Fruit fly (Drosophila melanogaster) whole organism, adult: ENCODE measurements around the gene Upf2.

Experiments used
- CG11617 ChIP-seq: fragments of 200-800 bp; sonication (Bioruptor generic); optimal IDR thresholded peaks from 2 replicates; lab custom pipeline; 2017; ENCODE audit warnings: mild to moderate bottlenecking, missing biosample characterization, missing genetic modification reagents, missing genetic modification characterization
- CG12768 ChIP-seq: fragments of 200-800 bp; sonication (Bioruptor generic); optimal IDR thresholded peaks from 2 replicates; lab custom pipeline; 2017; ENCODE audit warnings: missing biosample characterization, missing genetic modification characterization, mild to moderate bottlenecking, moderate library complexity, missing genetic modification reagents
- CG14711 ChIP-seq: fragments of 200-800 bp; sonication (Bioruptor generic); optimal IDR thresholded peaks from 2 replicates; lab custom pipeline; 2018; ENCODE audit warnings: missing biosample characterization, mild to moderate bottlenecking, missing genetic modification characterization, moderate library complexity
- CG1620 ChIP-seq: fragments of 200-800 bp; sonication (Bioruptor generic); optimal IDR thresholded peaks from 2 replicates; lab custom pipeline; 2016; ENCODE audit warnings: missing biosample characterization, missing genetic modification characterization
- CG33017 ChIP-seq: fragments of 200-800 bp; sonication (Bioruptor generic); optimal IDR thresholded peaks from 2 replicates; lab custom pipeline; 2018; ENCODE audit warnings: missing biosample characterization, mild to moderate bottlenecking, missing genetic modification characterization, moderate library complexity
- CG5204 ChIP-seq: fragments of 200-800 bp; sonication (Bioruptor generic); optimal IDR thresholded peaks from 2 replicates; lab custom pipeline; 2016; ENCODE audit warnings: missing biosample characterization, missing genetic modification characterization
- CG7045 ChIP-seq: fragments of 200-800 bp; sonication (Bioruptor generic); optimal IDR thresholded peaks from 2 replicates; lab custom pipeline; 2017; ENCODE audit warnings: missing biosample characterization, mild to moderate bottlenecking, missing genetic modification characterization
- CG7101 ChIP-seq: fragments of 200-800 bp; sonication (Bioruptor generic); optimal IDR thresholded peaks from 2 replicates; lab custom pipeline; 2018; ENCODE audit warnings: missing biosample characterization, mild to moderate bottlenecking, missing genetic modification characterization, moderate library complexity
- Clk ChIP-seq: fragments of 200-800 bp; sonication (Bioruptor generic); optimal IDR thresholded peaks from 2 replicates; lab custom pipeline; 2017; ENCODE audit warnings: missing biosample characterization, missing genetic modification characterization
- Crg-1 ChIP-seq: fragments of 200-800 bp; sonication (Bioruptor generic); optimal IDR thresholded peaks from 2 replicates; lab custom pipeline; 2016; ENCODE audit warnings: missing biosample characterization, missing genetic modification characterization
- Hr96 ChIP-seq: fragments of 200-800 bp; sonication (Bioruptor generic); optimal IDR thresholded peaks from 2 replicates; lab custom pipeline; 2016; ENCODE audit warnings: missing biosample characterization, missing genetic modification characterization
- Mnt ChIP-seq: fragments of 200-800 bp; sonication (Bioruptor generic); optimal IDR thresholded peaks from 2 replicates; lab custom pipeline; 2016; ENCODE audit warnings: missing biosample characterization, mild to moderate bottlenecking, missing genetic modification characterization
- bab1 ChIP-seq: fragments of 200-800 bp; sonication (Bioruptor generic); optimal IDR thresholded peaks from 3 replicates; lab custom pipeline; 2019; ENCODE audit warnings: missing biosample characterization, mild to moderate bottlenecking, missing genetic modification characterization, moderate library complexity
- cic ChIP-seq: fragments of 200-800 bp; sonication (Bioruptor generic); optimal IDR thresholded peaks from 2 replicates; lab custom pipeline; 2017; ENCODE audit warnings: missing biosample characterization, mild to moderate bottlenecking, missing genetic modification characterization, moderate library complexity
- cnc ChIP-seq, 2 experiments: fragments of >200 bp; optimal IDR thresholded peaks; 2 replicates each; lab custom pipeline; 2017
- kay ChIP-seq: fragments of 200-800 bp; sonication (Bioruptor generic); peaks from one replicate; lab custom pipeline; 2016; ENCODE audit warnings: missing biosample characterization, missing genetic modification characterization, borderline replicate concordance
- ovo ChIP-seq: fragments of 200-800 bp; sonication (Bioruptor generic); optimal IDR thresholded peaks from 2 replicates; lab custom pipeline; 2016; ENCODE audit warnings: missing biosample characterization, missing genetic modification characterization
- pad ChIP-seq: fragments of 200-800 bp; sonication (Bioruptor generic); optimal IDR thresholded peaks from 3 replicates; lab custom pipeline; 2017; ENCODE audit warnings: missing biosample characterization, missing genetic modification characterization, mild to moderate bottlenecking, moderate library complexity, missing genetic modification reagents
- tj ChIP-seq: fragments of 200-800 bp; sonication (Bioruptor generic); optimal IDR thresholded peaks from 3 replicates; lab custom pipeline; 2017; ENCODE audit warnings: missing biosample characterization, mild to moderate bottlenecking, missing genetic modification characterization, moderate library complexity
- toe ChIP-seq: fragments of 200-800 bp; sonication (Bioruptor generic); optimal IDR thresholded peaks from 2 replicates; lab custom pipeline; 2016; ENCODE audit warnings: missing biosample characterization, missing genetic modification characterization

Upf2 gene

DNA sequence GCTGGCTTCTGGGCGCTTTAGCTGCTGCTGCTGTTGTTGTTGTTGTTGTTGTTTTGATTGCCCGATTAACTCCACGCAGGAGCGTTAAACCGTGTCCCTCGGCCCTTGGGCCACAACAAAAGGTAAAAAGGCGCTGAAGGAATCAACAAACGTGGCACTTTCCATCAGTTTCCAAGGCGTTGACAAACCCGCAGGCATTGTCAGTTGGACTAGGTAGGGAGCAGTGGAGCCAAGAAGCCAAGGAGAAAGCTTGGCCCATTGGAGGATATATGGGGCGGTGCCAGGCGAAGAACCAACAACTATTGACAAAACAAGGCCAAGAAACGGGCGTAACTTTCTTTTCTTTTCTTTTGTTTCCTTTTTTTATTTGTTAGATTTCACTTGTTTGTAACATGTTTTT, 11.8 kb upstream of the Upf2 start, which contains the start of gene CG2256:
Gene CG2256, minus strand, starts transcription at position 101 of the 400 bp plus-strand sequence.
- TF ChIP-seq bab1 (GFP tag; lab: Kevin White, UChicago) (no peak), CG5204 (no peak), Mnt (GFP tag; lab: Kevin White, UChicago) (no peak), cic (GFP tag; lab: Kevin White, UChicago) (no peak), Hr96 (GFP tag; lab: Kevin White, UChicago) (no peak), CG33017 (no peak), CG14711 (tag; lab: Kevin White, UChicago) (no peak), tj (GFP tag; lab: Kevin White, UChicago) (no peak), cnc (optimal IDR thresholded peaks at IDR 0.05; lab: Kevin White, UChicago) (no peak), CG1620 (GFP tag; lab: Kevin White, UChicago) (no peak), toe (GFP tag; lab: Kevin White, UChicago) (no peak), CG7101 (tag; lab: Kevin White, UChicago) (no peak), Clk (GFP tag; lab: Kevin White, UChicago) (no peak)

DNA sequence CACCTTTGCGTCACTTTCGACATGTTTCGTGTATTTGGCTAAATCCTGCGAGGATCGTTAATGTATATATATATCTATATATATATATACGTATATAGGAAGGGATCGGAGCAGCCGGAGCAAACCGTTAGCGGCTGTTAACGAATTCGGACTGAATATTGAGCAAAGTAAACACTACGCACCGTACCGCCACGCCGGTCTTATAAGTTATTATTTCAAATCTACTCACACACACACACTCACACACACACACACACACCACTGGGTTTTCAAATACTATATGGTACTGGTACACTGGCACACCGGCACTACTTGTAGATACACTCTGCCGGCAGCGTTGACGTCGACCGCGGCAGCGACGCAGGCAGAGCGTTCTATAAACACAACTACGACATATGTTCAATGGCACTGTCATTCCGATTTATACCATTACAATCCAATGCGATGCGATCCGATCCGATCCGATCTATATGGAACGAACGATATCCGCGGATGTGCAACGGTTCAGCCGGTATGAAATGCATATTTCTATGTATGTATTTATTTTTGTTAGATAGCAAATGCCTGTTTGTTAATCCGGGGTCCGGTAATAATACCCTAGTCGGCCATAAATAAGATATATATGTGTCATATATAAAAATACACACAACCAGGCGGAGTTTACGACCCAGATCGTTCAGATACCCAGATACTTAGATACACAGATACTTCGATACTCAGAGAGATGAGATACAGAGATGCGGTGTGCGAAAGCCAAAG, 6.3 kb upstream of the Upf2 start, which contains the start of gene Ldsdh1:
Gene Ldsdh1, minus strand, starts transcription at position 179 of the 759 bp plus-strand sequence.
- TF ChIP-seq CG7045 (GFP tag; lab: Kevin White, UChicago), result no peak
- peak; percentile 58 for TF ChIP-seq cic (GFP tag; lab: Kevin White, UChicago)
- no peak for TF ChIP-seq Crg-1 (GFP tag; lab: Kevin White, UChicago)
- TF ChIP-seq CG14711 (tag; lab: Kevin White, UChicago), result no peak
- TF ChIP-seq Mnt (GFP tag; lab: Kevin White, UChicago), result no peak
- TF ChIP-seq Clk (GFP tag; lab: Kevin White, UChicago), result no peak
- TF ChIP-seq bab1 (GFP tag; lab: Kevin White, UChicago), result no peak
- no peak for TF ChIP-seq CG5204
- peak; percentile 90 for TF ChIP-seq kay (GFP tag; lab: Kevin White, UChicago)
- TF ChIP-seq ovo, result peak; percentile 41
- no peak for TF ChIP-seq Hr96 (GFP tag; lab: Kevin White, UChicago)

DNA sequence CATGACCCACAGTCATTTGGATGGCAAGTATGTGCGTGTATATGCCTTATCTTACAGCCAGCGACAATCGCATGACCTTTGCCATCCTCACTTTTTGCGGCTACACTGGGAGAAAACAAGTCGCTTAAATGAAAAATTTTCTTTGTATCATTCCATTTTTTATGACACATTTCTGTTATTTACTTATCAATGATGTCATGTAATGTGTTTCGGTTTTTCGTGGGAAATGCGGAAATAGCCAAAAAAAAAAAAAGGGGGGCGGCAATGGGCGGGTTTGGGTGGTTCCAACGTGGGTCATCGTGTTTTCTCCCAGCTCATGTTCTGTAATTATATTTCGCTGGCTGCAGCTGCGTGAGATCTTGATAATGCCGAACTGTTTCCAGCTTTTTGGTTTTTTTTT, 4.9 kb upstream of the Upf2 start:
- TF ChIP-seq CG5204, result no peak
- no peak for TF ChIP-seq CG12768 (GFP tag; lab: Kevin White, UChicago)
- no peak for TF ChIP-seq CG7101 (tag; lab: Kevin White, UChicago)
- no peak for TF ChIP-seq Hr96 (GFP tag; lab: Kevin White, UChicago)
- TF ChIP-seq Clk (GFP tag; lab: Kevin White, UChicago), result no peak
- TF ChIP-seq toe (GFP tag; lab: Kevin White, UChicago), result no peak
- TF ChIP-seq Mnt (GFP tag; lab: Kevin White, UChicago), result no peak
- TF ChIP-seq CG1620 (GFP tag; lab: Kevin White, UChicago), result no peak
- no peak for TF ChIP-seq pad
- no peak for TF ChIP-seq Crg-1 (GFP tag; lab: Kevin White, UChicago)
- no peak for TF ChIP-seq bab1 (GFP tag; lab: Kevin White, UChicago)
- no peak for TF ChIP-seq CG11617 (GFP tag; lab: Kevin White, UChicago)
- TF ChIP-seq CG14711 (tag; lab: Kevin White, UChicago), result no peak
- TF ChIP-seq kay (GFP tag; lab: Kevin White, UChicago), result no peak
- no peak for TF ChIP-seq tj (GFP tag; lab: Kevin White, UChicago)

DNA sequence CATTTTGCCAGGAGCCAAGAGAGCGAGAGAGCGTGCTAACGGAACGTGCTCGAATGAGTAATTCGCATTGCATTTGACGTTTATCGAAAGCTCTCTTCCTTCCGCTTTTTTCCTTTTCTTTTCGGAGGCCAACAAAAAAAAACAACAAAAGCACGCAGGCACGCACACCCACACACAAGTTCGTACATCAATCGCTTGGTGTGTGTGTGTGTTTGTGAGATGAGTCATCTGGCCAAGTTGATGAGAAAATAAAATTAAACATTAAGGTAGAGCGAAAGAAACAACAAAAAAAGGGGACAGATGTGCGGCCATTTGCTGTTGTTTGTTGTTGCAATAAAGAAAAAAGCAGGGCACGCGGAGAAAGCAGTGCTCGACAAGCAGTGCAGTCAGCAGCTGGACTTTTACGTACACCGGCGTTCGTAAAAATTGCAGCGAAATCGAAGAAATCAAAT, 12.0 kb downstream of the Upf2 start:
- TF ChIP-seq ovo (peak; percentile 64), CG33017 (no peak), bab1 (GFP tag; lab: Kevin White, UChicago) (peak; percentile 15), tj (GFP tag; lab: Kevin White, UChicago) (peak; percentile 45), kay (GFP tag; lab: Kevin White, UChicago) (peak; percentile 92), CG7101 (tag; lab: Kevin White, UChicago) (no peak), Mnt (GFP tag; lab: Kevin White, UChicago) (peak; percentile 71), CG11617 (GFP tag; lab: Kevin White, UChicago) (peak; percentile 67)

DNA sequence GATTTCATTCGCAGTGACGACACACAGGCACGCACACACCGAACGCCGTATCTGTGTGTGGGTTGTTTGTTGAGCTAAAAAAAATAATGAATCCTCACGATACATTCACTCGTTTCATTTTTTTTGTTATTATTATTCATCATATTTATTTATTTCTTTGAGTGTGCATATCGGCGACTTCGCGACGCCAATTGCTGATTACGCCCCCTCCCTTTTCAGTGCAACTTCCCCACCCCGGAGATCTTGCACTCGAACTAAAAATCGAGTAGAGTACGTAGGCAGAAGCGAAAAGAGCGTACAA, 13.1 kb downstream of the Upf2 start:
- TF ChIP-seq CG14711 (tag; lab: Kevin White, UChicago), result no peak
- no peak for TF ChIP-seq CG11617 (GFP tag; lab: Kevin White, UChicago)
- TF ChIP-seq kay (GFP tag; lab: Kevin White, UChicago), result peak; percentile 46

DNA sequence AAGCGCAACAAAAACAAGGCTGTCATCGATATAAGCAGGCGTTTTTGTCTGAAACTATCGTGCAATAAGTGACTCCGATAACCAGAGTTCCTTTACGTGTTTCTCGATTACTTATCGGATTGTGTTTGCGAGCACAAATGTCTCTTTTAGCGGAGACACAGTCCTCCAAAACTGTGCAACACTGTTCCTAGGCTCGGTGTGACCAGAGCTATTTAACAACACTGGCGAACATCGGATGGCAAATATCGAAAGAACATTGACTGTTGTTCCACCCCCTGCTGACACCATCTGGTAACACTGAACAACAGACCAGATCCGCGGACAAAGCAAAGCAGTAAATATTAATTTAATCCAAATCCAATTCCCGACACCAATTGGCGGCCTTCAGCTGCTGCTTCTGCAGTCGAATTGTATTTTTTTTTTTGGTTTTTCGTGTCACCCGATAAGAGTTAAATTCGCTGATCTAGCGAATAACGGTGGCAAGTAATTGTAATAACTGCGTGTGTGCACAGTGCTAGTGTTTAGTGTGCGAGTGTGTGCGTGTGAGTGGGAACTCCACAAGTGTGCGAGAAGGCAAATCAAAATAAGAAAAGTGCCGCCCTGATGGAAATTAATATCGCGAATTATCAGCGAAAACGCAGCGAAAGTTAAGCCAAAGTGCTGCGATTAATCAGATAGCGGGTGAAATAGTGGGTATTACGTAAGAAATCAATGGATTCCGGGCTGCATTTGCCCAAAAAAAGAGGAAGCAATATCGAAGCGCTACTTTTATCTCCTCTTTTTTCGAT, 13.7 kb downstream of the Upf2 start, which contains the start of gene mys:
Gene mys, plus strand, starts transcription at position 254 of the 788 bp plus-strand sequence.
- peak; percentile 60 for TF ChIP-seq Crg-1 (GFP tag; lab: Kevin White, UChicago)
- peak; percentile 80 for TF ChIP-seq CG7101 (tag; lab: Kevin White, UChicago)
- peak; percentile 92 for TF ChIP-seq tj (GFP tag; lab: Kevin White, UChicago)
- TF ChIP-seq pad, result peak; percentile 7
- TF ChIP-seq toe (GFP tag; lab: Kevin White, UChicago), result peak; percentile 47
- TF ChIP-seq ovo, result peak; percentile 61
- TF ChIP-seq CG5204, result no peak
- TF ChIP-seq Mnt (GFP tag; lab: Kevin White, UChicago), result peak; percentile 24
- peak; percentile 73 for TF ChIP-seq bab1 (GFP tag; lab: Kevin White, UChicago)
- no peak for TF ChIP-seq cic (GFP tag; lab: Kevin White, UChicago)
- no peak for TF ChIP-seq cnc (optimal IDR thresholded peaks at IDR 0.05; lab: Kevin White, UChicago)
- peak; percentile 12 for TF ChIP-seq CG33017
- no peak for TF ChIP-seq CG12768 (GFP tag; lab: Kevin White, UChicago)
- peak; percentile 85 for TF ChIP-seq Hr96 (GFP tag; lab: Kevin White, UChicago)
- TF ChIP-seq CG14711 (tag; lab: Kevin White, UChicago), result peak; percentile 57
- TF ChIP-seq kay (GFP tag; lab: Kevin White, UChicago), result no peak
- TF ChIP-seq CG11617 (GFP tag; lab: Kevin White, UChicago), result no peak
- TF ChIP-seq CG1620 (GFP tag; lab: Kevin White, UChicago), result peak; percentile 96
- peak; percentile 58 for TF ChIP-seq Clk (GFP tag; lab: Kevin White, UChicago)
- TF ChIP-seq CG7045 (GFP tag; lab: Kevin White, UChicago), result no peak
